Worm (Caenorhabditis elegans) whole organism, L2 larva: Measurements from ENCODE around the gene C38D9.2.

Source experiments
- F13H6.1 ChIP-seq: sonication (generic microtip); optimal IDR thresholded peaks from 2 replicates; lab custom pipeline; 2016; ENCODE audit warnings: missing genetic modification characterization, missing compliant biosample characterization
- Y55F3AM.14 ChIP-seq: fragments of 200-800 bp; sonication (Bioruptor generic); optimal IDR thresholded peaks from 2 replicates; lab custom pipeline; 2018; ENCODE audit warnings: mild to moderate bottlenecking, missing genetic modification characterization, missing compliant biosample characterization
- aly-2 ChIP-seq: fragments of 150-350 bp; optimal IDR thresholded peaks from 2 replicates; lab custom pipeline; 2014; ENCODE audit warnings: missing biosample characterization, missing genetic modification characterization
- ama-1 ChIP-seq: fragments of 150-350 bp; optimal IDR thresholded peaks from 2 replicates; lab custom pipeline; 2018; ENCODE audit warnings: inconsistent platforms
- dmd-4 ChIP-seq: sonication (generic microtip); optimal IDR thresholded peaks from 2 replicates; lab custom pipeline; 2017; ENCODE audit warnings: missing biosample characterization, missing genetic modification characterization
- egl-27 ChIP-seq: sonication (generic microtip); optimal IDR thresholded peaks from 3 replicates; lab custom pipeline; 2017; ENCODE audit warnings: missing biosample characterization, missing genetic modification reagents, missing genetic modification characterization
- lin-13 ChIP-seq: fragments of 150-350 bp; optimal IDR thresholded peaks from 2 replicates; lab custom pipeline; 2014; ENCODE audit warnings: missing biosample characterization, missing genetic modification reagents, missing genetic modification characterization
- mdl-1 ChIP-seq, 2 experiments: fragments of 150-350 bp in 1 of 2; sonication (generic microtip) in 1 of 2; optimal IDR thresholded peaks; 2 replicates each; lab custom pipeline; 2017; ENCODE audit warnings: missing biosample characterization in 2 of 2, missing genetic modification characterization in 2 of 2
- nhr-11 ChIP-seq: fragments of 150-350 bp; optimal IDR thresholded peaks from 2 replicates; lab custom pipeline; 2014; ENCODE audit warnings: missing biosample characterization, missing genetic modification characterization
- nhr-12 ChIP-seq: fragments of 150-350 bp; optimal IDR thresholded peaks from 2 replicates; lab custom pipeline; 2014; ENCODE audit warnings: missing biosample characterization, missing genetic modification characterization
- nhr-237 ChIP-seq: fragments of 150-350 bp; optimal IDR thresholded peaks from 2 replicates; lab custom pipeline; 2014; ENCODE audit warnings: missing biosample characterization, missing genetic modification characterization
- nhr-25 ChIP-seq: fragments of 150-350 bp; sonication (generic microtip); optimal IDR thresholded peaks from 3 replicates; lab custom pipeline; 2014; ENCODE audit warnings: missing biosample characterization, missing genetic modification characterization
- unc-55 ChIP-seq: fragments of 150-350 bp; sonication (generic microtip); optimal IDR thresholded peaks from 3 replicates; lab custom pipeline; 2014; ENCODE audit warnings: missing biosample characterization, missing genetic modification reagents, missing genetic modification characterization

DNA sequence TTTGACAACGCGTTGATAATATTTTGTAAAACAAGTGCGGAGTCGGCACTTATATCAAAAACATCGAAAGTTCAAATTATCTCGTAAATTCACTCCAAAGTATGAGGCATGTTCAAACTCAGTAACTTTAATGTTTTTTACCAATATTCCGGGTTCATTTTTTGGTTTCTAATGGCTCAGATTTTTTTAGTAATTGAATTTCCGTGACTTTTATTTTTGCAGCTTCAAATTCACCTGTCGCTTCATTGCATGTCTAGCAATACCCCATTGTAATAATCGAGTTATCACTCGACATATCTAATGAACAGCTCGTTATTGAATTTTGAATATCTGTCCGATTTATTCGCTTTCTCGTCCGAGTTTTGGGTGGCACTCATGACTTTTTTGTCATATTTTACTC is 39.2 kb upstream of the C38D9.2 start, which contains the start of gene srz-90:
- TF ChIP-seq ama-1 (lab: Kevin White, UChicago) (no peak), dmd-4 (tag; lab: Kevin White, UChicago) (no peak), nhr-11 (tag; lab: Kevin White, UChicago) (no peak), F13H6.1 (no peak), nhr-12 (tag; lab: Kevin White, UChicago) (no peak), mdl-1 (tag; optimal IDR thresholded peaks at IDR 0.05; lab: Kevin White, UChicago) (no peak), aly-2 (tag; lab: Kevin White, UChicago) (no peak), Y55F3AM.14 (GFP tag; lab: Kevin White, UChicago) (no peak), lin-13 (GFP tag; lab: Kevin White, UChicago) (no peak), egl-27 (tag; lab: Kevin White, UChicago) (no peak), nhr-237 (no peak), nhr-25 (tag; lab: Kevin White, UChicago) (no peak), unc-55 (no peak)
